Worm (Caenorhabditis elegans) whole organism, L3 larva: ENCODE measurements around the gene rnh-1.2.

Experiments
- R02D3.7 ChIP-seq: fragments of 150-350 bp; optimal IDR thresholded peaks from 2 replicates; lab custom pipeline; 2014; ENCODE audit warnings: missing biosample characterization, missing genetic modification characterization
- ZK546.5 ChIP-seq: sonication (generic microtip); optimal IDR thresholded peaks from 2 replicates; lab custom pipeline; 2017; ENCODE audit warnings: missing biosample characterization, missing genetic modification characterization
- aly-2 ChIP-seq: fragments of 150-350 bp; optimal IDR thresholded peaks from 2 replicates; lab custom pipeline; 2014; ENCODE audit warnings: missing biosample characterization, missing genetic modification characterization
- ceh-28 ChIP-seq: fragments of 150-350 bp; optimal IDR thresholded peaks from 2 replicates; lab custom pipeline; 2014; ENCODE audit warnings: missing biosample characterization, missing genetic modification reagents, missing genetic modification characterization
- ceh-82 ChIP-seq: fragments of 150-350 bp; optimal IDR thresholded peaks from 2 replicates; lab custom pipeline; 2014; ENCODE audit warnings: missing biosample characterization, missing genetic modification characterization
- egl-27 ChIP-seq: sonication (generic microtip); optimal IDR thresholded peaks from 4 replicates; lab custom pipeline; 2017; ENCODE audit warnings: missing biosample characterization, missing genetic modification reagents, missing genetic modification characterization
- egl-5 ChIP-seq: fragments of 150-350 bp; optimal IDR thresholded peaks from 2 replicates; lab custom pipeline; 2017; ENCODE audit warnings: missing biosample characterization, missing genetic modification reagents, missing genetic modification characterization, inconsistent platforms
- elt-2 ChIP-seq: sonication (generic microtip); optimal IDR thresholded peaks from 2 replicates; lab custom pipeline; 2016; ENCODE audit warnings: missing genetic modification reagents, mild to moderate bottlenecking, missing genetic modification characterization, missing compliant biosample characterization
- eor-1 ChIP-seq, 2 experiments: fragments of 150-350 bp; optimal IDR thresholded peaks; 2 replicates each; lab custom pipeline; 2014 to 2018; ENCODE audit warnings: missing biosample characterization in 2 of 2, missing genetic modification characterization in 2 of 2
- fkh-2 ChIP-seq: fragments of 150-350 bp; optimal IDR thresholded peaks from 2 replicates; lab custom pipeline; 2014; ENCODE audit warnings: missing biosample characterization, missing genetic modification reagents, missing genetic modification characterization
- fos-1 ChIP-seq: fragments of 150-350 bp; optimal IDR thresholded peaks from 2 replicates; lab custom pipeline; 2014; ENCODE audit warnings: missing biosample characterization, missing genetic modification characterization
- hmg-11 ChIP-seq: sonication (generic microtip); optimal IDR thresholded peaks from 2 replicates; lab custom pipeline; 2016; ENCODE audit warnings: missing genetic modification characterization, missing compliant biosample characterization
- jun-1 ChIP-seq: fragments of 150-350 bp; optimal IDR thresholded peaks from 2 replicates; lab custom pipeline; 2014; ENCODE audit warnings: missing biosample characterization, missing genetic modification reagents, missing genetic modification characterization
- lin-15B ChIP-seq: fragments of 150-350 bp; optimal IDR thresholded peaks from 2 replicates; lab custom pipeline; 2014; ENCODE audit warnings: missing biosample characterization, missing genetic modification characterization
- mml-1 ChIP-seq: fragments of 150-350 bp; sonication (generic microtip); optimal IDR thresholded peaks from 3 replicates; lab custom pipeline; 2014; ENCODE audit warnings: missing biosample characterization, missing genetic modification characterization
- nhr-11 ChIP-seq: fragments of 150-350 bp; optimal IDR thresholded peaks from 2 replicates; lab custom pipeline; 2014; ENCODE audit warnings: missing biosample characterization, missing genetic modification characterization
- nhr-23 ChIP-seq: fragments of 150-350 bp; optimal IDR thresholded peaks from 2 replicates; lab custom pipeline; 2014; ENCODE audit warnings: missing biosample characterization, missing genetic modification reagents, missing genetic modification characterization
- nhr-28 ChIP-seq: fragments of 150-350 bp; optimal IDR thresholded peaks from 2 replicates; lab custom pipeline; 2014; ENCODE audit warnings: missing biosample characterization, missing genetic modification characterization
- nhr-43 ChIP-seq: sonication (generic microtip); optimal IDR thresholded peaks from 2 replicates; lab custom pipeline; 2016; ENCODE audit warnings: mild to moderate bottlenecking, missing genetic modification characterization, missing compliant biosample characterization; ENCODE audit not compliant: poor library complexity, severe bottlenecking
- nhr-67 ChIP-seq: fragments of 150-350 bp; optimal IDR thresholded peaks from 2 replicates; lab custom pipeline; 2014; ENCODE audit warnings: missing biosample characterization, missing genetic modification characterization
- nhr-77 ChIP-seq: fragments of 150-350 bp; optimal IDR thresholded peaks from 2 replicates; lab custom pipeline; 2014; ENCODE audit warnings: missing biosample characterization, missing genetic modification characterization
- pha-4 ChIP-seq: fragments of 150-350 bp; optimal IDR thresholded peaks from 2 replicates; lab custom pipeline; 2014; ENCODE audit warnings: missing biosample characterization, missing genetic modification reagents, missing genetic modification characterization
- pqm-1 ChIP-seq: fragments of 150-350 bp; optimal IDR thresholded peaks from 2 replicates; lab custom pipeline; 2017; ENCODE audit warnings: missing biosample characterization, missing genetic modification characterization, inconsistent platforms
- snpc-4 ChIP-seq: fragments of 150-350 bp; optimal IDR thresholded peaks from 2 replicates; lab custom pipeline; 2014; ENCODE audit warnings: missing biosample characterization, missing genetic modification characterization
- unc-39 ChIP-seq: sonication (generic microtip); optimal IDR thresholded peaks from 4 replicates; lab custom pipeline; 2017; ENCODE audit warnings: missing biosample characterization, missing genetic modification characterization
- zag-1 ChIP-seq: fragments of 150-350 bp; optimal IDR thresholded peaks from 2 replicates; lab custom pipeline; 2014; ENCODE audit warnings: missing biosample characterization, missing genetic modification characterization
- ztf-4 ChIP-seq: fragments of 150-350 bp; optimal IDR thresholded peaks from 2 replicates; lab custom pipeline; 2014; ENCODE audit warnings: missing biosample characterization, missing genetic modification characterization

rnh-1.2 gene

ce11 chrII:9800251-9800650 lies 41.6 kb downstream of the rnh-1.2 start, which contains the start of gene cyp-13A5:
TSS of gene cyp-13A5 (minus strand) at chrII:9800362.
- peak; percentile 37 for TF ChIP-seq elt-2 (tag; lab: Kevin White, UChicago)
- no peak for TF ChIP-seq nhr-11 (tag; lab: Kevin White, UChicago)
- TF ChIP-seq pqm-1 (tag; lab: Kevin White, UChicago), result peak; percentile 65
- peak; percentile 47 for TF ChIP-seq nhr-23
- TF ChIP-seq hmg-11, result no peak
- peak; percentile 64 for TF ChIP-seq pha-4 (tag; lab: Kevin White, UChicago)

DNA sequence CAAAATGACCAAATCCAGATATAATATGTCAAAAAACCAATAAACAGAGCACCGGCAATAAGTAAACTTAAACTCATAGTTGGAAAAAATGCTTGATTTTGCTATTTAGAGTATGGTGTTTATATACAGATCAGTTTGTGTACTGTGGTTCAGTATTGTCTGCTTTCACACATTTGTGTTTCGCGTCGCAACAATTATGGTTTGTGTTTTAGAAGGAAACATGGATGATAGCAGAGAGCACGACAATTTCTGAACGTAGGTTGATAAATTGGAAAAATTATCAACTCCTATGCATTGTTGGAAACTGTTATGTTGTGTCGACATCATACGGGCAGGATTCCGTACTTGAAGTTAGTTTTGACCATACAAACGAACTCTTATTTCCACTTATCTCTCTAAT lies 44.2 kb downstream of the rnh-1.2 start, which contains the start of gene cyp-13A4:
Gene cyp-13A4 (minus strand): TSS at position 77 of the 400 bp plus-strand sequence.
- TF ChIP-seq ztf-4 (tag; lab: Kevin White, UChicago), result no peak
- TF ChIP-seq eor-1 (tag; optimal IDR thresholded peaks at IDR 0.05; lab: Kevin White, UChicago), result no peak
- TF ChIP-seq ceh-28, result no peak
- no peak for TF ChIP-seq zag-1 (tag; lab: Kevin White, UChicago)
- TF ChIP-seq pha-4 (tag; lab: Kevin White, UChicago), result no peak
- no peak for TF ChIP-seq mml-1
- no peak for TF ChIP-seq R02D3.7 (tag; lab: Kevin White, UChicago)
- TF ChIP-seq elt-2 (tag; lab: Kevin White, UChicago), result peak; percentile 18
- no peak for TF ChIP-seq hmg-11
- peak; percentile 36 for TF ChIP-seq pqm-1 (tag; lab: Kevin White, UChicago)
- TF ChIP-seq ceh-82 (tag; lab: Kevin White, UChicago), result no peak
- TF ChIP-seq fkh-2 (tag; lab: Kevin White, UChicago), result no peak

- no peak for TF ChIP-seq snpc-4
- TF ChIP-seq egl-5 (tag; lab: Kevin White, UChicago), result no peak
- no peak for TF ChIP-seq pqm-1 (tag; lab: Kevin White, UChicago)
- TF ChIP-seq zag-1 (tag; lab: Kevin White, UChicago), result no peak
- TF ChIP-seq nhr-67 (tag; lab: Kevin White, UChicago), result no peak
- no peak for TF ChIP-seq unc-39 (tag; lab: Kevin White, UChicago)
- TF ChIP-seq elt-2 (tag; lab: Kevin White, UChicago), result no peak
- TF ChIP-seq fos-1, result no peak
- TF ChIP-seq nhr-77 (tag; lab: Kevin White, UChicago), result no peak
- TF ChIP-seq aly-2 (tag; lab: Kevin White, UChicago), result no peak
- no peak for TF ChIP-seq lin-15B (tag; lab: Kevin White, UChicago)
- TF ChIP-seq nhr-11 (tag; lab: Kevin White, UChicago), result no peak
These were observed 48.6 kb downstream of the rnh-1.2 start, which contains the start of gene cyp-13A3 for ce11 chrII:9793197-9793596. TSS of gene cyp-13A3 (minus strand) at chrII:9793297.

DNA sequence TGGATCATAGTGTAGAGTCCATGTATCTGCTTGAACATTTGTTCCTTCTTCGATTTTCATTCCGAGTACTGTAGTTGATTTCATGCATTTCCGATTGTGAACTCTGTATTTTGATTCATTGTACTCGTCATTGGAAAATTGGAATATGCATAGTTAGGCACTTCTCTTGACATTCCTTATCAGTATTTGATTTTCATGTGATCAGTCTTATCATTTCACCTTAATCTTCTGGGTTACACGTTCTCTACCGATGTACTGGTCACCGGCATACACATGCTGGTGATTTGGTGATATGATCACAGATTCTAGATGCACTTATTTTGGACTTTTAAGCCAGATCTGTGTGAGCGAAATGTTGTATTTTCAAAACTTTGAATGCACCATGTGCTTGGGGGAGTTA lies 50.6 kb downstream of the rnh-1.2 start:
- no peak for TF ChIP-seq hmg-11
- TF ChIP-seq pha-4 (tag; lab: Kevin White, UChicago), result peak; percentile 28
- TF ChIP-seq ceh-82 (tag; lab: Kevin White, UChicago), result no peak
- no peak for TF ChIP-seq nhr-28
- no peak for TF ChIP-seq lin-15B (tag; lab: Kevin White, UChicago)
- TF ChIP-seq snpc-4, result no peak
- TF ChIP-seq nhr-23, result peak; percentile 39
- no peak for TF ChIP-seq ZK546.5 (tag; lab: Kevin White, UChicago)
- no peak for TF ChIP-seq ceh-28
- TF ChIP-seq nhr-67 (tag; lab: Kevin White, UChicago), result no peak
- peak; percentile 84 for TF ChIP-seq jun-1 (tag; lab: Kevin White, UChicago)
- peak; percentile 35 for TF ChIP-seq nhr-43
- TF ChIP-seq elt-2 (tag; lab: Kevin White, UChicago), result peak; percentile 97
- no peak for TF ChIP-seq nhr-11 (tag; lab: Kevin White, UChicago)
- TF ChIP-seq egl-27 (tag; lab: Kevin White, UChicago), result no peak
- no peak for TF ChIP-seq fkh-2 (tag; lab: Kevin White, UChicago)
- peak; percentile 98 for TF ChIP-seq pqm-1 (tag; lab: Kevin White, UChicago)
